Worm (Caenorhabditis elegans): ENCODE data around the gene Y52E8A.3.

DNA sequence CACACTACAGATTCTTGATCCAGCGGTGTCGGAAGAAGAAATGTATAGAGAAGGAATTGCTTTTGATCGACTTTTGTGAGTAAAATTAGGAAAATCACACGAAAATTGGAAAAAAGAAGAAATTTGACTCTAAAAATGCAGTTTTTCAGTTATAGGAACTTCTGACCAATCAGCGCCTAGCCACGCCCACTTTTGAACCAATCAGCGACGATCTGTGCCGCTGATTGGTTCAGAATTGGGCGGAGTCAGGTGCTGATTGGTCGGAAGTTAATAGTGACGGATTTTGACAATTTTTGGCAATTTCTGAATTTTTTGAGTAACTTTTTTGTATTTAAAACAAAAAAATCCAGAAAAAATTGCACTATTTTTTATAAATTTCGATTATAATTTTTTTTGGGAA is 34.7 kb upstream of the Y52E8A.3 start:
- TF ChIP-seq lin-39 (tag; optimal IDR thresholded peaks at IDR 0.05) (no peak), nhr-11 (tag; optimal IDR thresholded peaks at IDR 0.05) (no peak), aly-2 (tag; optimal IDR thresholded peaks at IDR 0.05) (no peak), nhr-76 (tag; optimal IDR thresholded peaks at IDR 0.05) (no peak)

Data from whole organism, L3 larva.